Worm (Caenorhabditis elegans) whole organism, young adult: ENCODE results near the gene noca-1.

Experiments used
- B0261.1 ChIP-seq: sonication (generic microtip); optimal IDR thresholded peaks from 2 replicates; lab custom pipeline; 2016; ENCODE audit warnings: mild to moderate bottlenecking, missing genetic modification characterization, moderate library complexity, missing compliant biosample characterization
- C17E4.6 ChIP-seq: fragments of 200-800 bp; sonication (Bioruptor generic); IDR thresholded peaks from 2 replicates; pipeline ENCODE4 v1.3.6; 2022; ENCODE audit warnings: missing genetic modification reagents, missing genetic modification characterization, missing compliant biosample characterization
- F57A8.1 ChIP-seq: fragments of 200-800 bp; sonication (Bioruptor generic); optimal IDR thresholded peaks from 2 replicates; lab custom pipeline; 2018; ENCODE audit warnings: mild to moderate bottlenecking, missing genetic modification characterization, moderate library complexity, missing compliant biosample characterization
- dpl-1 ChIP-seq: fragments of 150-350 bp; optimal IDR thresholded peaks from 2 replicates; lab custom pipeline; 2014; ENCODE audit warnings: missing biosample characterization, missing genetic modification reagents, missing genetic modification characterization
- egl-18 ChIP-seq: fragments of 200-800 bp; sonication (Bioruptor generic); IDR thresholded peaks from 2 replicates; pipeline ENCODE4 v1.3.6; 2022; ENCODE audit warnings: missing genetic modification reagents, missing genetic modification characterization, missing compliant biosample characterization
- hlh-26 ChIP-seq: fragments of 200-800 bp; sonication (Bioruptor generic); conservative IDR thresholded peaks from 2 replicates; pipeline ENCODE4 v1.3.6; 2022; ENCODE audit warnings: missing genetic modification reagents, missing genetic modification characterization, missing compliant biosample characterization
- madf-10 ChIP-seq: sonication (generic microtip); optimal IDR thresholded peaks from 2 replicates; lab custom pipeline; 2016; ENCODE audit warnings: mild to moderate bottlenecking, missing genetic modification characterization, missing compliant biosample characterization
- mcd-1 ChIP-seq: fragments of 200-800 bp; sonication (Bioruptor generic); IDR thresholded peaks from 2 replicates; pipeline ENCODE4 v1.3.6; 2022; ENCODE audit warnings: missing genetic modification reagents, missing genetic modification characterization, missing compliant biosample characterization
- pha-4 ChIP-seq: fragments of 150-350 bp; sonication (generic microtip); optimal IDR thresholded peaks from 2 replicates; lab custom pipeline; 2014; ENCODE audit warnings: missing biosample characterization, missing genetic modification reagents, missing genetic modification characterization
- unc-62 ChIP-seq: fragments of 150-350 bp; optimal IDR thresholded peaks from 2 replicates; lab custom pipeline; 2014; ENCODE audit warnings: missing biosample characterization, missing genetic modification reagents, missing genetic modification characterization
- ztf-22 ChIP-seq: fragments of 200-800 bp; sonication (Bioruptor generic); optimal IDR thresholded peaks from 2 replicates; lab custom pipeline; 2018; ENCODE audit warnings: mild to moderate bottlenecking, missing genetic modification characterization, moderate library complexity, missing compliant biosample characterization

DNA sequence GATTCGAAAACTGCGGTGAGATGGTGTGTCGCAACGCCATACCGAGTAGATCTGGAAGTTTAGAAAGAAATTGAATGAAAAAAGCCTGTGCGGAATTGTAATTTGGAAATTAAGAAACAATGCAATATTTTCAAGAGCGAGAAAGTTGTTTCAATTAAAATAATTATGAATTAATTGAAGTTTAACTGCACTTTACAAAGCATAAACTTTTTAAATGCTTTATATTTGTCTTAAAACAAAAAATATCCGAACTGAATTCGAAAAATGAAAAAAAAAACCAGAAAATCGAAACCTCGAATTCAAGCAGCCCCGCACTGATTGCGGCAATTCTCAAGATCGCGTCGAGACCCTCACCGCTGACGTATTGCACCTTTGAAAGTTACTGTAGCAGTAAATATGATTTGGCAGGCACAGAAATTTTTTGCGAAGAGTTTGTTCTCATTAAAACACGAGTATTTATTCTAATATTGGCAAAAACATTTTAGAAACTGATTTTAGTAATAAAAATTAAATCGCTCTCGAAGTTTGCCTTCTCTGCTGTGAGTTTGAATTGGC, 40.8 kb downstream of the noca-1 start, which contains the start of gene sun-1:
- TF ChIP-seq pha-4 (tag; lab: Kevin White, UChicago) (no peak), F57A8.1 (GFP tag; lab: Kevin White, UChicago) (no peak), C17E4.6 (GFP tag; lab: Robert Waterston, UW) (no peak), ztf-22 (no peak), egl-18 (no peak), B0261.1 (tag; lab: Kevin White, UChicago) (no peak), hlh-26 (GFP tag; lab: Robert Waterston, UW) (no peak), unc-62 (GFP tag; lab: Kevin White, UChicago) (no peak), mcd-1 (GFP tag; lab: Robert Waterston, UW) (no peak), dpl-1 (GFP tag; lab: Kevin White, UChicago) (no peak), madf-10 (tag; lab: Kevin White, UChicago) (no peak)
